Fruit fly (Drosophila melanogaster) whole organism, embryonic: Measurements from ENCODE around the gene tws.

Experiments used
- ATbp ChIP-seq: fragments of 200-800 bp; sonication (Bioruptor generic); optimal IDR thresholded peaks from 2 replicates; lab custom pipeline; 2017; ENCODE audit warnings: missing biosample characterization, mild to moderate bottlenecking, missing genetic modification characterization, missing genetic modification reagents
- Asciz ChIP-seq: fragments of 200-800 bp; sonication (Bioruptor generic); optimal IDR thresholded peaks from 2 replicates; lab custom pipeline; 2017; ENCODE audit warnings: missing biosample characterization, mild to moderate bottlenecking, missing genetic modification characterization, missing genetic modification reagents
- CG10366 ChIP-seq: fragments of 200-800 bp; sonication (Bioruptor generic); IDR thresholded peaks from 2 replicates; pipeline ENCODE4 v1.3.6; 2022; ENCODE audit warnings: missing biosample characterization, missing genetic modification characterization
- CG11696 ChIP-seq: fragments of 200-800 bp; sonication (Bioruptor generic); IDR thresholded peaks from 2 replicates; pipeline ENCODE4 v1.3.6; 2022; ENCODE audit warnings: missing biosample characterization, missing genetic modification characterization
- CG12104 ChIP-seq: fragments of 200-800 bp; sonication (Bioruptor generic); optimal IDR thresholded peaks from 3 replicates; lab custom pipeline; 2016; ENCODE audit warnings: missing biosample characterization, missing genetic modification characterization
- CG12299 ChIP-seq: fragments of 200-800 bp; sonication (Bioruptor generic); optimal IDR thresholded peaks from 2 replicates; lab custom pipeline; 2018; ENCODE audit warnings: missing biosample characterization, mild to moderate bottlenecking, missing genetic modification characterization
- CG17359 ChIP-seq: fragments of 200-800 bp; sonication (Bioruptor generic); optimal IDR thresholded peaks from 3 replicates; lab custom pipeline; 2018; ENCODE audit warnings: missing biosample characterization, mild to moderate bottlenecking, missing genetic modification characterization, moderate library complexity
- CG17361 ChIP-seq: fragments of 200-800 bp; sonication (Bioruptor generic); IDR thresholded peaks from 3 replicates; pipeline ENCODE4 v1.3.6; 2022; ENCODE audit warnings: missing biosample characterization, missing genetic modification characterization
- CG17568 ChIP-seq: fragments of 200-800 bp; sonication (Bioruptor generic); optimal IDR thresholded peaks from 2 replicates; lab custom pipeline; 2018; ENCODE audit warnings: missing biosample characterization, mild to moderate bottlenecking, missing genetic modification characterization, moderate library complexity
- CG18476 ChIP-seq: fragments of 200-800 bp; sonication (Bioruptor generic); optimal IDR thresholded peaks from 2 replicates; lab custom pipeline; 2016; ENCODE audit warnings: missing biosample characterization, mild to moderate bottlenecking, missing genetic modification characterization
- CG18764 ChIP-seq: fragments of 200-800 bp; sonication (Bioruptor generic); optimal IDR thresholded peaks from 3 replicates; lab custom pipeline; 2016; ENCODE audit warnings: missing biosample characterization, missing genetic modification characterization
- CG2712 ChIP-seq: fragments of 200-800 bp; optimal IDR thresholded peaks from 3 replicates; lab custom pipeline; 2019; ENCODE audit warnings: missing biosample characterization, mild to moderate bottlenecking, missing genetic modification characterization, moderate library complexity
- CG31365 ChIP-seq: fragments of 200-800 bp; sonication (Bioruptor generic); optimal IDR thresholded peaks from 2 replicates; lab custom pipeline; 2018; ENCODE audit warnings: missing biosample characterization, mild to moderate bottlenecking, missing genetic modification characterization
- CG32767 ChIP-seq: fragments of 200-800 bp; sonication (Bioruptor generic); IDR thresholded peaks from 2 replicates; pipeline ENCODE4 v1.3.6; 2022; ENCODE audit warnings: missing biosample characterization, missing genetic modification characterization
- CG3838 ChIP-seq: fragments of 200-800 bp; sonication (Bioruptor generic); optimal IDR thresholded peaks from 3 replicates; lab custom pipeline; 2016; ENCODE audit warnings: missing biosample characterization, missing genetic modification characterization
- CG5180 ChIP-seq: fragments of 200-800 bp; sonication (Bioruptor generic); optimal IDR thresholded peaks from 3 replicates; lab custom pipeline; 2017; ENCODE audit warnings: missing biosample characterization, missing genetic modification characterization, mild to moderate bottlenecking, moderate library complexity, missing genetic modification reagents
- CG6683 ChIP-seq: fragments of 200-800 bp; sonication (Bioruptor generic); optimal IDR thresholded peaks from 2 replicates; lab custom pipeline; 2017; ENCODE audit warnings: missing biosample characterization, mild to moderate bottlenecking, missing genetic modification characterization, missing genetic modification reagents
- CG7786 ChIP-seq: fragments of 200-800 bp; sonication (Bioruptor generic); optimal IDR thresholded peaks from 2 replicates; lab custom pipeline; 2016; ENCODE audit warnings: missing biosample characterization, missing genetic modification characterization
- CG8765 ChIP-seq: fragments of 200-800 bp; sonication (Bioruptor generic); IDR thresholded peaks from 2 replicates; pipeline ENCODE4 v1.3.6; 2022; ENCODE audit warnings: missing biosample characterization, missing genetic modification characterization
- Dad ChIP-seq: fragments of 200-800 bp; sonication (Bioruptor generic); optimal IDR thresholded peaks from 3 replicates; lab custom pipeline; 2016; ENCODE audit warnings: missing biosample characterization, missing genetic modification characterization
- Dip2 ChIP-seq: fragments of 200-800 bp; sonication (Bioruptor generic); IDR thresholded peaks from 2 replicates; pipeline ENCODE4 v1.3.6; 2022; ENCODE audit warnings: missing biosample characterization, missing genetic modification characterization
- Eip74EF ChIP-seq, 2 experiments: fragments of 200-800 bp in 1 of 2; fragments of >200 bp in 1 of 2; sonication (Bioruptor generic) in 1 of 2; optimal IDR thresholded peaks; 2 replicates each; lab custom pipeline; 2017 to 2019; ENCODE audit warnings: missing biosample characterization in 2 of 2, missing genetic modification characterization in 2 of 2, mild to moderate bottlenecking in 1 of 2, moderate library complexity in 1 of 2
- Kr ChIP-seq: fragments of 200-800 bp; sonication (Bioruptor generic); optimal IDR thresholded peaks from 2 replicates; lab custom pipeline; 2017; ENCODE audit warnings: missing biosample characterization, mild to moderate bottlenecking, missing genetic modification characterization
- Lhr ChIP-seq: fragments of 200-800 bp; sonication (Bioruptor generic); optimal IDR thresholded peaks from 3 replicates; lab custom pipeline; 2017; ENCODE audit warnings: mild to moderate bottlenecking, missing biosample characterization, missing genetic modification reagents, missing genetic modification characterization
- Myb ChIP-seq: fragments of 200-800 bp; sonication (Bioruptor generic); optimal IDR thresholded peaks from 2 replicates; lab custom pipeline; 2016; ENCODE audit warnings: missing biosample characterization, missing genetic modification characterization
- Rfx ChIP-seq: fragments of 200-800 bp; sonication (Bioruptor generic); IDR thresholded peaks from 2 replicates; pipeline ENCODE4 v1.3.6; 2022; ENCODE audit warnings: missing biosample characterization, missing genetic modification characterization
- Sry-β ChIP-seq: fragments of 200-800 bp; sonication (Bioruptor generic); optimal IDR thresholded peaks from 2 replicates; lab custom pipeline; 2018; ENCODE audit warnings: missing biosample characterization, mild to moderate bottlenecking, missing genetic modification characterization, moderate library complexity
- Ssrp ChIP-seq: fragments of 200-800 bp; sonication (Bioruptor generic); optimal IDR thresholded peaks from 2 replicates; lab custom pipeline; 2018; ENCODE audit warnings: missing biosample characterization, mild to moderate bottlenecking, missing genetic modification characterization, moderate library complexity
- Stat92E ChIP-seq, 3 experiments: fragments of >200 bp in 2 of 3; fragments of 200-800 bp in 1 of 3; sonication (Bioruptor generic) in 1 of 3; optimal IDR thresholded peaks; 2 replicates each; lab custom pipeline; 2017 to 2019; ENCODE audit warnings: missing biosample characterization in 3 of 3, missing genetic modification characterization in 3 of 3, mild to moderate bottlenecking in 1 of 3, moderate library complexity in 1 of 3
- ac ChIP-seq: fragments of 200-800 bp; sonication (Bioruptor generic); optimal IDR thresholded peaks from 3 replicates; lab custom pipeline; 2017; ENCODE audit warnings: missing biosample characterization, mild to moderate bottlenecking, missing genetic modification characterization
- amos ChIP-seq: fragments of 200-800 bp; sonication (Bioruptor generic); IDR thresholded peaks from 2 replicates; pipeline ENCODE4 v1.3.6; 2022; ENCODE audit warnings: missing biosample characterization, missing genetic modification characterization; ENCODE audit not compliant: partially characterized antibody
- ato ChIP-seq: fragments of 200-800 bp; sonication (Bioruptor generic); IDR thresholded peaks from 2 replicates; pipeline ENCODE4 v1.3.6; 2022; ENCODE audit warnings: missing biosample characterization, missing genetic modification characterization; ENCODE audit not compliant: partially characterized antibody
- da ChIP-seq: fragments of 200-800 bp; sonication (Bioruptor generic); optimal IDR thresholded peaks from 2 replicates; lab custom pipeline; 2016; ENCODE audit warnings: missing biosample characterization, missing genetic modification characterization
- dan ChIP-seq: fragments of 200-800 bp; sonication (Bioruptor generic); IDR thresholded peaks from 2 replicates; pipeline ENCODE4 v1.3.6; 2022; ENCODE audit warnings: missing biosample characterization, missing genetic modification characterization
- dysf ChIP-seq: fragments of 200-800 bp; sonication (Bioruptor generic); IDR thresholded peaks from 3 replicates; pipeline ENCODE4 v1.3.6; 2022; ENCODE audit warnings: missing biosample characterization, missing genetic modification characterization
- ems ChIP-seq: fragments of 200-800 bp; sonication (Bioruptor generic); optimal IDR thresholded peaks from 3 replicates; lab custom pipeline; 2016; ENCODE audit warnings: missing biosample characterization, missing genetic modification characterization
- fu2 ChIP-seq: fragments of 200-800 bp; sonication (Bioruptor generic); optimal IDR thresholded peaks from 2 replicates; lab custom pipeline; 2016; ENCODE audit warnings: missing biosample characterization, missing genetic modification characterization
- her ChIP-seq: fragments of 200-800 bp; sonication (Bioruptor generic); optimal IDR thresholded peaks from 2 replicates; lab custom pipeline; 2016; ENCODE audit warnings: missing biosample characterization, missing genetic modification characterization
- lov ChIP-seq, 2 experiments: fragments of 200-800 bp in 1 of 2; fragments of >200 bp in 1 of 2; sonication (Bioruptor generic) in 1 of 2; IDR thresholded peaks in 1 of 2; optimal IDR thresholded peaks in 1 of 2; 2 replicates in 1 of 2; 3 replicates in 1 of 2; pipeline versions ENCODE4 v1.3.6 to Lab custom; 2017 to 2022; ENCODE audit warnings: missing biosample characterization in 1 of 2, missing genetic modification characterization in 1 of 2
- luna ChIP-seq: fragments of 200-800 bp; sonication (Bioruptor generic); optimal IDR thresholded peaks from 2 replicates; lab custom pipeline; 2016; ENCODE audit warnings: missing biosample characterization, missing genetic modification characterization
- mam ChIP-seq: fragments of 200-800 bp; sonication (Bioruptor generic); optimal IDR thresholded peaks from 3 replicates; lab custom pipeline; 2016; ENCODE audit warnings: missing biosample characterization, missing genetic modification characterization
- nmo ChIP-seq: fragments of 200-800 bp; sonication (Bioruptor generic); optimal IDR thresholded peaks from 2 replicates; lab custom pipeline; 2018; ENCODE audit warnings: missing biosample characterization, mild to moderate bottlenecking, missing genetic modification characterization, moderate library complexity
- pfk ChIP-seq: fragments of 200-800 bp; sonication (Bioruptor generic); optimal IDR thresholded peaks from 2 replicates; lab custom pipeline; 2018; ENCODE audit warnings: missing biosample characterization, mild to moderate bottlenecking, missing genetic modification characterization, moderate library complexity
- pros ChIP-seq: fragments of 200-800 bp; sonication (Bioruptor generic); optimal IDR thresholded peaks from 3 replicates; lab custom pipeline; 2019; ENCODE audit warnings: missing biosample characterization, mild to moderate bottlenecking, missing genetic modification characterization, moderate library complexity
- pum ChIP-seq: fragments of 200-800 bp; sonication (Bioruptor generic); optimal IDR thresholded peaks from 2 replicates; lab custom pipeline; 2016; ENCODE audit warnings: missing biosample characterization, missing genetic modification characterization
- scrt ChIP-seq: fragments of 200-800 bp; sonication (Bioruptor generic); optimal IDR thresholded peaks from 2 replicates; lab custom pipeline; 2018; ENCODE audit warnings: missing biosample characterization, mild to moderate bottlenecking, missing genetic modification characterization, moderate library complexity
- twi ChIP-seq: fragments of 200-800 bp; optimal IDR thresholded peaks from 2 replicates; lab custom pipeline; 2019; ENCODE audit warnings: missing biosample characterization, mild to moderate bottlenecking, missing genetic modification characterization, moderate library complexity

Gene tws

dm6 chr3R:10139649-10140598 is at the start of gene tws (continued):
- TF ChIP-seq pfk (GFP tag; lab: Kevin White, UChicago) (no peak), CG10366 (GFP tag; lab: Robert Waterston, UW) (peak; percentile 33; the same call in 1 of the 2 replicates), ATbp (GFP tag; lab: Kevin White, UChicago) (peak; percentile 49), CG8765 (GFP tag; lab: Robert Waterston, UW) (no peak), CG31365 (tag; lab: Kevin White, UChicago) (peak; percentile 56), CG2712 (tag; lab: Kevin White, UChicago) (peak; percentile 26), da (GFP tag; lab: Kevin White, UChicago) (no peak), dan (no peak), lov (optimal IDR thresholded peaks at IDR 0.05; lab: Kevin White, UChicago) (no peak), lov (GFP tag; IDR thresholded peaks at IDR 0.05; lab: Robert Waterston, UW) (peak; percentile 7; the same call in 1 of the 3 replicates), CG17361 (peak; percentile 70; the same call in 2 of the 3 replicates), twi (tag; lab: Kevin White, UChicago) (no peak), CG5180 (GFP tag; lab: Kevin White, UChicago) (no peak), Rfx (peak; percentile 78), ac (GFP tag; lab: Kevin White, UChicago) (no peak), CG17359 (tag; lab: Kevin White, UChicago) (peak; percentile 48), CG32767 (GFP tag; lab: Robert Waterston, UW) (peak; percentile 52; the same call in 1 of the 2 replicates), CG6683 (GFP tag; lab: Kevin White, UChicago) (no peak), CG3838 (GFP tag; lab: Kevin White, UChicago) (peak; percentile 66), CG12104 (peak; percentile 12), fu2 (GFP tag; lab: Kevin White, UChicago) (peak; percentile 20), ato (no peak), scrt (GFP tag; lab: Kevin White, UChicago) (peak; percentile 30), luna (GFP tag; lab: Kevin White, UChicago) (no peak), CG11696 (GFP tag; lab: Robert Waterston, UW) (peak; percentile 95), Eip74EF (GFP tag; optimal IDR thresholded peaks at IDR 0.05; lab: Kevin White, UChicago) (peak in 1 of 2 experiments; percentile 36), CG17568 (GFP tag; lab: Kevin White, UChicago) (peak; percentile 60), amos (no peak; the same call in 1 of the 2 replicates), nmo (GFP tag; lab: Kevin White, UChicago) (peak; percentile 23), Kr (no peak), Stat92E (GFP tag; optimal IDR thresholded peaks at IDR 0.05; lab: Kevin White, UChicago) (no peak), CG12299 (tag; lab: Kevin White, UChicago) (no peak), Lhr (GFP tag; lab: Kevin White, UChicago) (no peak), mam (GFP tag; lab: Kevin White, UChicago) (peak; percentile 48), Dad (no peak), CG18476 (peak; percentile 18), dysf (GFP tag; lab: Robert Waterston, UW) (peak; percentile 66), Dip2 (GFP tag; lab: Robert Waterston, UW) (no peak), Sry-β (GFP tag; lab: Kevin White, UChicago) (peak; percentile 95), CG18764 (no peak), ems (GFP tag; lab: Kevin White, UChicago) (peak; percentile 35), Myb (GFP tag; lab: Kevin White, UChicago) (peak; percentile 19), her (GFP tag; lab: Kevin White, UChicago) (peak; percentile 74), pum (GFP tag; lab: Kevin White, UChicago) (no peak), Asciz (GFP tag; lab: Kevin White, UChicago) (peak; percentile 42), pros (GFP tag; lab: Kevin White, UChicago) (no peak), CG7786 (GFP tag; lab: Kevin White, UChicago) (no peak), Ssrp (tag; lab: Kevin White, UChicago) (peak; percentile 35)
